Fruit fly (Drosophila melanogaster) S2 (cell line): ENCODE data around the gene CG33253.

Source experiments
- CG8478 ChIP-seq: fragments of >200 bp; optimal IDR thresholded peaks from 2 replicates; lab custom pipeline; 2018
- CTCF ChIP-seq, 2 experiments: fragments of >200 bp; optimal IDR thresholded peaks; 2 replicates each; lab custom pipeline; 2018

DNA sequence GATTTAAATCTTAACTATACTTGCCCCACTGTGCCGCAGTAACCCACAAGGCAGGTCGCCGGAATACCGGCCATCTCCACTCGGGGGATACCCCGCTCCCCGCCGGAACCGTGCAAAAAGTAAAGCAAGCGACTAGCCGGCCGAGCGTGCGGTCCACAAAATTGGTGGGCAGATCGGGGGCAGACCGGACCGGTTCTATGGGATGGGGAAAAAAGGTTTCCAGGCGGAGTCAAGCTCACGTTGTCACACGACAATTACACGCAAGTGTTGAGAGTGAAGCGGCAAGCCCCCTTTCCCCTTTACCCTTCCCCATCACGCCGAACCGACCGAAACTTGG lies 42.1 kb downstream of the CG33253 start:
- TF ChIP-seq CG8478 = no peak
- no peak for TF ChIP-seq CTCF (optimal IDR thresholded peaks at IDR 0.05; lab: Kevin White, UChicago)
